Fruit fly (Drosophila melanogaster): ENCODE data around the gene Hsp68.

Hsp68 gene

DNA sequence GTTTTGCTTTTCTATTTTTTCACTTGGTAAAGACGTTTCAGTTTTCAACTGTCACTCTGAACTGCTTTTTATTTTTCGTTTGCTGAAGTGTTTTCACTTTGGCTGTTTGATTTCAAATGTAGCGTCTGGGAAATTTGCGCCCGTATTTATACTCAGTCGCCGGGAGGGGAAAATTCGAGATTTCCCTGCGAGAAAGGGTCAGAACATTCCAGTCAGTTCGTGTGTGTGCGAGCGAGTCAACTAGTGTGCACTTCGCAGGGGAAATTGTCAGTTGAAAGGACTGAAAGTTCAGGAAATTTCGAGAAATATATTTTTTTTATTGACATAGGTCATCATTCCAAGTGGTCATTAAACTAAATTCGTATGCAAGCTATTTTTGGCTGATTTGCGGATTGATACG is at the start of gene Hsp68:
TSS of gene Hsp68 (minus strand) at position 123 of the 400 bp plus-strand sequence.
- TF ChIP-seq MTF-1 (GFP tag; optimal IDR thresholded peaks at IDR 0.05; ENCODE audit: borderline replicate concordance) (peak; percentile 25), Myb (GFP tag; optimal IDR thresholded peaks at IDR 0.05) (peak; percentile 58), HHEX (GFP tag; optimal IDR thresholded peaks at IDR 0.05) (no peak), BtbVII (GFP tag; optimal IDR thresholded peaks at IDR 0.05) (peak; percentile 30), HmgD (GFP tag; optimal IDR thresholded peaks at IDR 0.05) (peak; percentile 4), hbn (GFP tag; IDR thresholded peaks at IDR 0.05; ENCODE audit: partially characterized antibody) (peak; percentile 25; the same call in 1 of the 2 replicates), CrebB (tag; optimal IDR thresholded peaks at IDR 0.05) (no peak), slp2 (GFP tag; optimal IDR thresholded peaks at IDR 0.05) (no peak), prd (optimal IDR thresholded peaks at IDR 0.05) (no peak), prd (GFP tag; IDR thresholded peaks at IDR 0.05) (no peak), Tbp (GFP tag; optimal IDR thresholded peaks at IDR 0.05) (peak; percentile 93), sens (GFP tag) (peak; percentile 79), CHES-1-like (GFP tag; optimal IDR thresholded peaks at IDR 0.05) (no peak), chm (GFP tag; IDR thresholded peaks at IDR 0.05) (no peak), HmgZ (tag; optimal IDR thresholded peaks at IDR 0.05) (peak; percentile 54), CG10321 (GFP tag; IDR thresholded peaks at IDR 0.05) (peak; percentile 97), nom (GFP tag; optimal IDR thresholded peaks at IDR 0.05) (peak; percentile 91), Pdp1 (GFP tag; optimal IDR thresholded peaks at IDR 0.05) (no peak), nerfin-2 (GFP tag; IDR thresholded peaks at IDR 0.05; ENCODE audit: partially characterized antibody) (peak; percentile 44; the same call in 1 of the 2 replicates), CG10431 (GFP tag; optimal IDR thresholded peaks at IDR 0.05) (peak; percentile 57), CG17568 (GFP tag; optimal IDR thresholded peaks at IDR 0.05) (no peak), CG31365 (tag; optimal IDR thresholded peaks at IDR 0.05) (peak; percentile 29), grau (tag; optimal IDR thresholded peaks at IDR 0.05) (peak; percentile 23), CG17385 (GFP tag; optimal IDR thresholded peaks at IDR 0.05) (peak; percentile 3), gsb (GFP tag; IDR thresholded peaks at IDR 0.05) (no peak), MBD-R2 (GFP tag; IDR thresholded peaks at IDR 0.05) (peak; percentile 10; the same call in 1 of the 2 replicates), tna (GFP tag; IDR thresholded peaks at IDR 0.05; ENCODE audit: partially characterized antibody) (no peak), Dref (GFP tag; IDR thresholded peaks at IDR 0.05) (no peak), CG11695 (GFP tag; IDR thresholded peaks at IDR 0.05) (0 out of 3 replicates have a peak, but pooled peaks have one; percentile 11), NC2α (GFP tag; optimal IDR thresholded peaks at IDR 0.05) (peak; percentile 89), sr (GFP tag; IDR thresholded peaks at IDR 0.05) (no peak), CG7745 (tag; optimal IDR thresholded peaks at IDR 0.05) (peak; percentile 42), CG13296 (GFP tag; optimal IDR thresholded peaks at IDR 0.05) (peak; percentile 57), Optix (GFP tag; IDR thresholded peaks at IDR 0.05) (no peak), pita (GFP tag; optimal IDR thresholded peaks at IDR 0.05) (no peak), Dp (GFP tag; optimal IDR thresholded peaks at IDR 0.05) (peak; percentile 24), CG6765 (GFP tag; optimal IDR thresholded peaks at IDR 0.05) (peak; percentile 34), Fer1 (GFP tag; optimal IDR thresholded peaks at IDR 0.05) (peak; percentile 62), Hr78 (GFP tag; optimal IDR thresholded peaks at IDR 0.05) (peak in 1 of 2 experiments; percentile 78), emc (GFP tag; optimal IDR thresholded peaks at IDR 0.05) (no peak), stwl (tag; optimal IDR thresholded peaks at IDR 0.05) (peak; percentile 54), mirr (GFP tag; optimal IDR thresholded peaks at IDR 0.05) (peak; percentile 58), pzg (GFP tag; optimal IDR thresholded peaks at IDR 0.05) (peak; percentile 15), CG2199 (GFP tag; IDR thresholded peaks at IDR 0.05) (peak; percentile 81; the same call in 2 of the 3 replicates), seq (GFP tag; IDR thresholded peaks at IDR 0.05) (peak; percentile 10; the same call in 1 of the 2 replicates), kay (GFP tag; optimal IDR thresholded peaks at IDR 0.05) (no peak), CG17829 (tag; optimal IDR thresholded peaks at IDR 0.05) (peak; percentile 38), CG34224 (GFP tag; IDR thresholded peaks at IDR 0.05; ENCODE audit: partially characterized antibody) (peak; percentile 68), gfzf (GFP tag; optimal IDR thresholded peaks at IDR 0.05) (no peak), bbx (GFP tag; IDR thresholded peaks at IDR 0.05; ENCODE audit: partially characterized antibody) (peak; percentile 69; the same call in 1 of the 2 replicates)

All from whole organism, embryonic.